Fruit fly (Drosophila melanogaster): ENCODE results near the gene mab-21.

DNA sequence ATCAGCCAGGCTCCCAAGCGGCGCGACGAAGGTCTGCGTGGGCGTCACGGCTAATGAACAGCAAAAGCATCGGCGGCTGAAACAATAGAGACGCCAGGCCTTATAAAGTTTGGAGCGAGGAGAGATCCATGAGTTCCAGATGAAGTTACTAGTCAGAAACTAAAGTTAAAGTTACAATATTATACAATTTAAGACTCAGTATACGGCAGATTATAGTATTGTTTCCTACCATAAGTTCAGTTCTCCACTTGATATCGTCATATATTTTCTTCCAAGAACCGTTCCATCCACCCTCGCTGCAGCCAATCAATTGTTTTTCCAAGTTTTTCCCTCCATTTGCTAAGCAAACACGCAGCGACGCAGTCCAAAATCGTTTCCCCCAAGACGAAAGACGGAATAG is 29.6 kb downstream of the mab-21 start:
- TF ChIP-seq psq (optimal IDR thresholded peaks at IDR 0.05) (no peak), Myc (optimal IDR thresholded peaks at IDR 0.05) (no peak), ttk (optimal IDR thresholded peaks at IDR 0.05) (no peak), h (optimal IDR thresholded peaks at IDR 0.05) (no peak), Sin3A (optimal IDR thresholded peaks at IDR 0.05) (no peak), insv (optimal IDR thresholded peaks at IDR 0.05) (no peak)
